Fruit fly (Drosophila melanogaster): ENCODE results near the gene CG14260.

Gene CG14260

dm6 chr3R:27274533-27275447 lies 9.5 kb downstream of the CG14260 start, which contains the start of gene CG5938:
Gene CG5938 (plus strand): TSS chr3R:27274794.
- peak; percentile 1 for TF ChIP-seq CG17801 (GFP tag; optimal IDR thresholded peaks at IDR 0.05; ENCODE audit: partially characterized antibody)

- TF ChIP-seq CG17801 (GFP tag; optimal IDR thresholded peaks at IDR 0.05; ENCODE audit: partially characterized antibody) = no peak
Measured at dm6 chr3R:27279478-27279877, 14.2 kb downstream of the CG14260 start.

DNA sequence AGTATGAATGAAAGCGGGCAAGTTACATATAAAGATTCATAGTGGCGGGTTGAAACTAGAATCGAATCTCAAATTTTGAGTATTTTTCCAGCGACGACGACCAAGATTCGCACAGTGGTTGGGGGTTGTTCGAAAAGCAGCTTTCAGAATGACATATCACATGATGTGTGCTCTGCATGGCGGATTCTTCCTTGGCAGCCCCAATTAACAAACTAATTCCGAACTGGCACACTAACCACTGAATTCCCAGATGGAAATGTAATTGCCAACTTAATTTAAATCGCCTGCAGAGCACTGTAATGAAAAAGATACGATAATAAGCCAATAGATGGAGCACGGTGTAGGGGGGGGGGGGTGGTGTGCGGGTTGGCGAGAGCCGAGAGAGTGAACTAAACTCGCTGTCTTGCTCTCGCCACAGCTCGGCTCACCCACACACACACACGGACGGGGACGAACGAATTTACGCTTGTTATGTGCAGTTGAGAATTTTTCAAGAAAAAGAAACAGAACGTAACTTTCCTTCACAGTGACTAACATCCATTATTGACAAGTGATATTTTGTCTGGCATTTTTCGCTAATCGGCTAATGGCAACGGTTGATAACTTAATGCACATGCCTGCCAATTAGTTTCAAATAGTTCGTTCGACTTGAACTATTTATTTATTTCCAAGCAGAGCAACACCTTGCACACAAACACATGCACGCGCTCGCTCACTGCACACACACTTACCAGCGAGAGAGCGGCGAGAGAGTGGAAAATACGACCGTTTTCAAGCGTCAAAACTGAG lies 16.0 kb downstream of the CG14260 start:
- peak; percentile 76 for TF ChIP-seq CG17801 (GFP tag; optimal IDR thresholded peaks at IDR 0.05; ENCODE audit: partially characterized antibody)

- TF ChIP-seq CG17801 (GFP tag; optimal IDR thresholded peaks at IDR 0.05; ENCODE audit: partially characterized antibody) = no peak
Measured at dm6 chr3R:27281811-27282131, 16.5 kb downstream of the CG14260 start.

DNA sequence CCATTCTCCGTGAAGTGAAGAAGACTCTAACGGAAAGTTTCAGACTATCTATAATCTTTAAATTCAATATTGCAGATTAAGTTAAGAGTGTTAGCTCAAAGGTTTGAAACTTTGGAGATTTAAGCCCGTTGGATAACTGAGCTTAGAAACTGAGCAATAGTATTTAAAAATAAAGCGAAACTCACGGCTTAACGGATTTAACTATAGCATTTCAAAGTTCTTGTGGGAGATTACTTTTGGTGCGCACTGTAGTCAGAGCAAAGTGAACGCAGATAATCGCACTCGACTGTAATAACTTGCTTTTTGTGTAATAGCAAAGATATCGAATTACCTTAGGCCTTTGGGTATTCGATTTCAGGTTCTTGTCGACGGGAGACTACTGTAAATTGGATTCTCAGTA lies 17.0 kb downstream of the CG14260 start, which contains the start of gene mrt:
mrt (minus strand) TSS at position 376 of the 400 bp plus-strand sequence.
- peak; percentile 61 for TF ChIP-seq CG17801 (GFP tag; optimal IDR thresholded peaks at IDR 0.05; ENCODE audit: partially characterized antibody)

- TF ChIP-seq CG17801 (GFP tag; optimal IDR thresholded peaks at IDR 0.05; ENCODE audit: partially characterized antibody) = no peak
Measured at dm6 chr3R:27283645-27284044, 18.4 kb downstream of the CG14260 start, which contains the start of gene CG3368. Gene CG3368 (plus strand): TSS chr3R:27283780.

DNA sequence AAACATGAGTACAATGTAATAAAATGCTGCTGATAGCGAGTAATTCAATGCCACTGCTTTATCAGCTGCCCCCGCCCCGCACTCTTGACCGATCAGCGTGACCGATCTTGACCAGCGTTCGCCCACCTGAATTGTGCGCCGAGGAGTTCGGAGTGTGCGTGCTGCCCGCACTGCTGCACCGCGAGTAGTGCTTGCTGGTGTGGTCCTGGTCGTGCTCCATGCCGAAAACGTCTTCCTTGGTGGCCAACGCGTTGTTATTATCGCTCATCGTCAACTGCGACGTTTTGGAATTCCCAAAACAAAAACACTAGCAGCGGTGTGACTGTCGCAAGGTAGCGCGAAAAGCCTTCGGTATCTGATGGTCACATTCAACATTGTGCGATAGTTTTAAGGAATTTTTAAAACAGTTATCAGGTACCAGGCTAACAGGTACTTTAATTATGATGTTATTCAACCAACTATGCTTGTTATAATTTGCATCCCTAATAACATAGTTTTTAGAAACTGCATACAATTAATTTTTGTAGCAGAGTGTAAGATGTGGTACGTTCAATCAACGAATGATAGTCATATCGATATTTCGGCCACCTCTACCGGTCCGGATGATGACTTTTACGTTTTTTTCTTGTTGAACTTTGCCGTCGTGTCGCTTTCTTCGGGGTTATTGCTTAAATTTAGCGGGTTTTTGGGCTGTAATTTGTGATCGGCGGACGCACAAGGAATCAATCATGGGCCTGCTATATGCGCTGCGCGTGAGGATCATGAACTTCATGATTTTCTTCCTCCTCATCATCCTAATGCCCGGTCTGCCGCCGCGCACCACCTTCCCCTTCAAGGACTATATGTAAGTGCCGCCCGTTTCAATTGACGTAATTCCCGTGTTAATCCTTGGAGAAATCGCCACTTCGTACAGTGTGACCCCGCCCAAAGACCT lies 23.2 kb downstream of the CG14260 start, which contains the start of the genes bigmax and Hmu:
bigmax (minus strand) TSS at position 325 of the 934 bp plus-strand sequence.
Hmu (plus strand) TSS at position 568 of the 934 bp plus-strand sequence.
- peak; percentile 78 for TF ChIP-seq CG17801 (GFP tag; optimal IDR thresholded peaks at IDR 0.05; ENCODE audit: partially characterized antibody)

DNA sequence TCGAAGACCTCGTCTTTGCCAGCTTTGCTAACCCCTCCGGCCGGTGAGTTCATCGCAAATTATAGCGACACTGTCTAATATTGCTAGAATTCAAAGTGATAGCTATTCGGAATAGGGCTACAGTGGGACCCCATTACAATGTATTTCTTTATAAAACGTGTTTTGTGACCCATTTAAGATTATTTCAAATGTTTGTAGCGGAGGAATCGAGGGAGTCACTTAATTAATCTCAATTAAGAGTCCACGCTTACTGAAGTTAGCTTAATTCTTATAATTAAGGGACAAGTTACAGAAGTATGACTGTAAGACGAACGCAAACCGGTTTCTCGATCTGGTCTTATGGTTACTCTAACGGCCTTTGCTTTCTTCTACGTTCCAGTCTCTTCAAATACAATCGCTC lies 24.4 kb downstream of the CG14260 start:
- TF ChIP-seq CG17801 (GFP tag; optimal IDR thresholded peaks at IDR 0.05; ENCODE audit: partially characterized antibody) = no peak

dm6 chr3R:27292159-27292880 lies 27.1 kb downstream of the CG14260 start, which contains the start of gene CG3348:
Gene CG3348 (minus strand): TSS chr3R:27292209.
- no peak for TF ChIP-seq CG17801 (GFP tag; optimal IDR thresholded peaks at IDR 0.05; ENCODE audit: partially characterized antibody)

- no peak for TF ChIP-seq CG17801 (GFP tag; optimal IDR thresholded peaks at IDR 0.05; ENCODE audit: partially characterized antibody)
Measured at dm6 chr3R:27293065-27293464, 27.8 kb downstream of the CG14260 start.

DNA sequence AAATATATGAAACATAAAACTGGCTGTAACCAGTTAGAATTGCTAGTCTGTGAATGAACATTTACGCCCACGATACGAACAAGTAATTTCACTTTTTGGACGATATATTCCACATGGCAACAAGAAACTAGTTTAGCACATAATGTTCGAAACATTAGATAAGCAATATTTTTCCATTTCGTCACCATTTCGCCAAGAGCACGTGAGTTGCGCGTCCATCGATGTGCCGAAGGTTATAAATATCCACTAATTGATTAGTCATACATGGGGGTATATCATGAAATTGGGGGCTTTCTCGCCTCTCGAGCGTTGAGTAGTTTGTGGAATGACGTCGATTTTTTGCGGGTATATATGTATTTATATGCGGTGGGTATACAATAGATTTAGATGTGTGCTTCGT lies 28.9 kb downstream of the CG14260 start:
- no peak for TF ChIP-seq CG17801 (GFP tag; optimal IDR thresholded peaks at IDR 0.05; ENCODE audit: partially characterized antibody)
